Worm (Caenorhabditis elegans): Measurements from ENCODE around the gene R11D1.13.

Gene R11D1.13

ce11 chrV:12716447-12716846 lies 10.5 kb upstream of the R11D1.13 start, which contains the start of gene str-178:
Gene str-178, minus strand, starts transcription at chrV:12716547.
- TF ChIP-seq ZK546.5 (tag; optimal IDR thresholded peaks at IDR 0.05) (no peak), nhr-23 (tag; optimal IDR thresholded peaks at IDR 0.05) (no peak), Y55F3AM.14 (GFP tag; optimal IDR thresholded peaks at IDR 0.05) (no peak), lin-11 (tag; optimal IDR thresholded peaks at IDR 0.05) (no peak), nhr-237 (tag; optimal IDR thresholded peaks at IDR 0.05) (no peak), fos-1 (tag; optimal IDR thresholded peaks at IDR 0.05) (no peak), ztf-4 (tag; optimal IDR thresholded peaks at IDR 0.05) (no peak), nhr-11 (tag; optimal IDR thresholded peaks at IDR 0.05) (no peak), sma-3 (GFP tag; optimal IDR thresholded peaks at IDR 0.05) (no peak), unc-55 (GFP tag; optimal IDR thresholded peaks at IDR 0.05) (no peak), ztf-1 (GFP tag; conservative IDR thresholded peaks at IDR 0.05) (no peak), R02D3.7 (tag; optimal IDR thresholded peaks at IDR 0.05) (no peak), F13H6.1 (tag; optimal IDR thresholded peaks at IDR 0.05) (no peak), nhr-10 (tag; optimal IDR thresholded peaks at IDR 0.05) (no peak), skn-1 (tag; optimal IDR thresholded peaks at IDR 0.05) (no peak), dmd-4 (tag; optimal IDR thresholded peaks at IDR 0.05) (no peak), aly-2 (tag; optimal IDR thresholded peaks at IDR 0.05) (no peak)

DNA sequence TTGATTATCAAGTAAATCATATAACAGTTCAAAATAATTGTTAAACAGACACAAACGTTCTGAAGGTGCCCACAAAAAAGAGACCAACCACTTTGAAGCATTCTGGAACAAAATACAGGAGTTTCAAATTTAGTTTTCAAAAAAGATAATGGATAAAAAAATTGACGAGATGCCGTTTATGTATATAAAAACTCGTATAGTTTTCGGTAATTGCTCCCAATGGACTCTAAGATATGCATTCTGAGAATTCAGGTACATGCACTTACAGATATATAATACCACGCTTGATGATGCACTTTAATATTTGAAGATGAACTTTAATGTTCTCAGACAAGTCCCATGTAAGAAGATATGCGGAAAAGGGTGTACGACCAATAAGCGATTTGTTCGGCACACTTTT lies 8.3 kb upstream of the R11D1.13 start, which contains the start of gene str-181:
TSS of gene str-181 (minus strand) at position 101 of the 400 bp plus-strand sequence.
- TF ChIP-seq unc-62 (GFP tag; optimal IDR thresholded peaks at IDR 0.05) (no peak), nhr-77 (tag; optimal IDR thresholded peaks at IDR 0.05) (no peak), F13H6.1 (tag; optimal IDR thresholded peaks at IDR 0.05) (no peak), fos-1 (tag; optimal IDR thresholded peaks at IDR 0.05) (no peak), snpc-4 (tag; optimal IDR thresholded peaks at IDR 0.05) (no peak), ama-1 (optimal IDR thresholded peaks at IDR 0.05) (no peak), alr-1 (tag; optimal IDR thresholded peaks at IDR 0.05) (no peak), unc-55 (GFP tag; optimal IDR thresholded peaks at IDR 0.05) (no peak), elt-3 (tag; optimal IDR thresholded peaks at IDR 0.05) (no peak), peb-1 (tag; optimal IDR thresholded peaks at IDR 0.05) (no peak), nhr-23 (tag; optimal IDR thresholded peaks at IDR 0.05) (no peak), nhr-25 (tag; optimal IDR thresholded peaks at IDR 0.05) (no peak), aly-2 (tag; optimal IDR thresholded peaks at IDR 0.05) (no peak), ztf-11 (tag; optimal IDR thresholded peaks at IDR 0.05) (no peak), nhr-6 (tag; optimal IDR thresholded peaks at IDR 0.05) (no peak), nhr-237 (tag; optimal IDR thresholded peaks at IDR 0.05) (no peak)

- TF ChIP-seq unc-55 (GFP tag; optimal IDR thresholded peaks at IDR 0.05) (no peak), ceh-82 (tag; optimal IDR thresholded peaks at IDR 0.05) (no peak), sma-3 (GFP tag; optimal IDR thresholded peaks at IDR 0.05) (no peak), nhr-23 (tag; optimal IDR thresholded peaks at IDR 0.05) (no peak), zag-1 (tag; optimal IDR thresholded peaks at IDR 0.05) (no peak), C34F6.9 (tag; optimal IDR thresholded peaks at IDR 0.05) (no peak), ceh-16 (tag; optimal IDR thresholded peaks at IDR 0.05) (no peak), elt-1 (tag; optimal IDR thresholded peaks at IDR 0.05) (no peak), elt-3 (tag; optimal IDR thresholded peaks at IDR 0.05) (no peak), nhr-77 (tag; optimal IDR thresholded peaks at IDR 0.05) (no peak), fos-1 (tag; optimal IDR thresholded peaks at IDR 0.05) (no peak), peb-1 (tag; optimal IDR thresholded peaks at IDR 0.05) (no peak)
Observed at ce11 chrV:12719713-12720112, 7.2 kb upstream of the R11D1.13 start, which contains the start of gene R11D1.7. Gene R11D1.7, plus strand, starts transcription at chrV:12720013.

ce11 chrV:12725893-12726292 lies 1.1 kb upstream of the R11D1.13 start, which contains the start of gene R11D1.12:
Gene R11D1.12, minus strand, starts transcription at chrV:12725993.
- TF ChIP-seq R02D3.7 (tag; optimal IDR thresholded peaks at IDR 0.05) (no peak), nhr-12 (tag; optimal IDR thresholded peaks at IDR 0.05) (no peak), sma-3 (GFP tag; optimal IDR thresholded peaks at IDR 0.05) (no peak), nhr-21 (tag; optimal IDR thresholded peaks at IDR 0.05) (no peak), sma-9 (GFP tag; optimal IDR thresholded peaks at IDR 0.05) (no peak), sma-9 (tag; optimal IDR thresholded peaks at IDR 0.05) (no peak), elt-3 (tag; optimal IDR thresholded peaks at IDR 0.05) (no peak), lsy-2 (tag; optimal IDR thresholded peaks at IDR 0.05) (no peak), gmeb-1 (tag; optimal IDR thresholded peaks at IDR 0.05) (no peak), skn-1 (tag; optimal IDR thresholded peaks at IDR 0.05) (no peak), ceh-82 (tag; optimal IDR thresholded peaks at IDR 0.05) (no peak), nhr-129 (tag; optimal IDR thresholded peaks at IDR 0.05) (no peak), Y55F3AM.14 (GFP tag; optimal IDR thresholded peaks at IDR 0.05) (no peak), zag-1 (tag; optimal IDR thresholded peaks at IDR 0.05) (no peak), peb-1 (tag; optimal IDR thresholded peaks at IDR 0.05) (no peak), mdl-1 (tag; optimal IDR thresholded peaks at IDR 0.05) (no peak), nhr-23 (tag; optimal IDR thresholded peaks at IDR 0.05) (no peak), ceh-16 (tag; optimal IDR thresholded peaks at IDR 0.05) (no peak), snpc-4 (tag; optimal IDR thresholded peaks at IDR 0.05) (no peak), ama-1 (optimal IDR thresholded peaks at IDR 0.05) (no peak), nhr-77 (tag; optimal IDR thresholded peaks at IDR 0.05) (no peak)
